Worm (Caenorhabditis elegans): ENCODE measurements around the gene tasp-1.
A peak's percentile ranks its signal among the peaks of the same experiment; 100 is the strongest.

The tasp-1 gene

DNA sequence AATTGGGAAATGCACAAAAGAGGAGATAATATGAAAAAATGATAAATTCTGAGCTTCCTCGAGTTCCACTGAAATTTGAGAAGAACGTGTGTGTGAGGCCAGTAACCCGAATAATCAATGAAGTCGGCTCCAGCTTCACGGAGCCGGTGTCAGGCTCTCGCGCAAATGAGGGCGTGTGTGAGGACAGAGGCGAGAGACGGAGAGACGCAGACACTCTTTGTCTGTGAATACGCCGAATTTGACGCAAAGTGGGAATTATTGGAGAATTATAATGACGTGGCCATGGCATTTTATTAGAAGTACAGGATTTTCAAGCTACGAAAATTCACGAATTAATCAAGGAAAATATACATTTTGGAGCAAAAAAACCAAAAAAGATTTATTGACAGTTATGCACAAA is 19.2 kb upstream of the tasp-1 start (continued):
- no peak for TF ChIP-seq nhr-6 (tag; optimal IDR thresholded peaks at IDR 0.05)
- TF ChIP-seq aly-2 (tag; optimal IDR thresholded peaks at IDR 0.05), result no peak
- TF ChIP-seq lin-13 (GFP tag; optimal IDR thresholded peaks at IDR 0.05), result peak; percentile 9
- TF ChIP-seq nhr-23 (tag; optimal IDR thresholded peaks at IDR 0.05), result no peak
- TF ChIP-seq sem-4 (tag; optimal IDR thresholded peaks at IDR 0.05), result no peak
- no peak for TF ChIP-seq ztf-1 (GFP tag; conservative IDR thresholded peaks at IDR 0.05)
- TF ChIP-seq nhr-77 (tag; optimal IDR thresholded peaks at IDR 0.05), result no peak
- no peak for TF ChIP-seq ceh-16 (tag; optimal IDR thresholded peaks at IDR 0.05)
- TF ChIP-seq nhr-129 (tag; optimal IDR thresholded peaks at IDR 0.05), result peak; percentile 38
- no peak for TF ChIP-seq alr-1 (tag; optimal IDR thresholded peaks at IDR 0.05)
- TF ChIP-seq gmeb-1 (tag; optimal IDR thresholded peaks at IDR 0.05), result no peak
- TF ChIP-seq lsy-2 (tag; optimal IDR thresholded peaks at IDR 0.05), result peak; percentile 37 to 64
- TF ChIP-seq nhr-21 (tag; optimal IDR thresholded peaks at IDR 0.05), result no peak
- TF ChIP-seq nhr-237 (tag; optimal IDR thresholded peaks at IDR 0.05), result no peak
- no peak for TF ChIP-seq zag-1 (tag; optimal IDR thresholded peaks at IDR 0.05)
- no peak for TF ChIP-seq elt-1 (tag; optimal IDR thresholded peaks at IDR 0.05)
- TF ChIP-seq ceh-82 (tag; optimal IDR thresholded peaks at IDR 0.05), result no peak
- no peak for TF ChIP-seq blmp-1 (tag; optimal IDR thresholded peaks at IDR 0.05; ENCODE audit: insufficient read depth)
- TF ChIP-seq fos-1 (tag; optimal IDR thresholded peaks at IDR 0.05), result peak; percentile 25
- peak; percentile 54 for TF ChIP-seq ama-1 (optimal IDR thresholded peaks at IDR 0.05)
- no peak for TF ChIP-seq mab-5 (tag; optimal IDR thresholded peaks at IDR 0.05)
- TF ChIP-seq R02D3.7 (tag; optimal IDR thresholded peaks at IDR 0.05), result no peak
- TF ChIP-seq unc-62 (GFP tag; optimal IDR thresholded peaks at IDR 0.05), result no peak
- TF ChIP-seq nhr-10 (tag; optimal IDR thresholded peaks at IDR 0.05), result no peak
- peak; percentile 64 for TF ChIP-seq unc-55 (GFP tag; optimal IDR thresholded peaks at IDR 0.05)

DNA sequence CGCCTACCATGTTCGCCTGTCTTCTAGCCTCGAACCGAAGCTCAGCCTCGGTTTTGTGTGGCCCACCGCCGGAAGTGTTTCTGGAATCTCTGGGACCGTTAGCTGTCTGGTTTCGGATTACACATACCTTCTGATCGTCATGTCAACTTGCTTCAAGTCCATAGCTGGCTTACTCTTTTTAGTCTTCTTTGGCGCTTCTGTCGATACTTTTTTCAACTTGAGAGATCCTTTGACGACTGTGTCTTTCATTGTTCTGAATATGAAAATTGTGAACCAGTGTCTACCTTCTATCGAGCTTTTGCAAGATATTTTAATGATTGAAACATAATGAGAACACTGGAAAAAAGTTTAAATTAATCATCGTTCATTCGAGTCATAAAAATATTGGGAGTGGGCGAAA is 18.6 kb upstream of the tasp-1 start, which contains the start of gene K01G5.8:
Gene K01G5.8 (minus strand): TSS at position 255 of the 400 bp plus-strand sequence.
- TF ChIP-seq unc-39 (tag; optimal IDR thresholded peaks at IDR 0.05) (no peak), unc-62 (GFP tag; optimal IDR thresholded peaks at IDR 0.05) (no peak), F13H6.1 (tag; optimal IDR thresholded peaks at IDR 0.05) (no peak)

DNA sequence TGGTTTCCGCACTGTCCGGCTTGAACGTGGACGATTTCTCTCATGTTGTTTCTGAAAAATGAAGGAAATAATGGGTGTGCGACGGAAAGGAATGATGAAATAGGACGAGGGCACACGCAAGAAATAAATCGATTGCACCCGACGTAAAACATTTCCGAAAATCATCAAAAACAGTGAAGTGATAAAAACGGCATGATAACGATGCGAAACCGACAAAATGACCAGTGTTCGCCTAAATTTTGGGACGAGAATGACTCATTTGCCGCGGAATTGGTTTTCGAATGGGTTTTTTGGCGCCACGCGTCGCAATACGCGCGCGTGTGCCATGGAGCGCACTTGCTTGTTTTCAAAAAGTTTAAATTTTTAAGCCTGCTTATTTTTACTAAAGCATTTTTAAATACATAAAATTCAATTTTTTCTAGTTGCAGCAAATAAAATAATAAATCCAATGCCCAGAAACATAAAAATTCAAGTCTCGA is 16.7 kb upstream of the tasp-1 start, which contains the start of the genes tbb-1 and rib-2:
Gene tbb-1 (minus strand): TSS at position 51 of the 479 bp plus-strand sequence.
Gene rib-2 (plus strand): TSS at position 429 of the 479 bp plus-strand sequence.
- TF ChIP-seq nhr-25 (tag; optimal IDR thresholded peaks at IDR 0.05) (peak; percentile 66), nhr-21 (tag; optimal IDR thresholded peaks at IDR 0.05) (peak; percentile 48), nhr-23 (tag; optimal IDR thresholded peaks at IDR 0.05) (no peak), egl-27 (tag; optimal IDR thresholded peaks at IDR 0.05) (peak; percentile 17), zag-1 (tag; optimal IDR thresholded peaks at IDR 0.05) (peak; percentile 34), R02D3.7 (tag; optimal IDR thresholded peaks at IDR 0.05) (no peak), lin-13 (GFP tag; optimal IDR thresholded peaks at IDR 0.05) (peak; percentile 80), C34F6.9 (tag; optimal IDR thresholded peaks at IDR 0.05) (peak; percentile 90), fos-1 (tag; optimal IDR thresholded peaks at IDR 0.05) (peak; percentile 100), ama-1 (optimal IDR thresholded peaks at IDR 0.05) (peak; percentile 76), skn-1 (tag; optimal IDR thresholded peaks at IDR 0.05) (peak; percentile 54), blmp-1 (tag; optimal IDR thresholded peaks at IDR 0.05; ENCODE audit: insufficient read depth) (peak; percentile 45), mdl-1 (tag; optimal IDR thresholded peaks at IDR 0.05) (peak in 1 of 2 experiments; percentile 72), snpc-4 (tag; optimal IDR thresholded peaks at IDR 0.05) (peak; percentile 20), crh-2 (tag; optimal IDR thresholded peaks at IDR 0.05) (peak; percentile 97), alr-1 (tag; optimal IDR thresholded peaks at IDR 0.05) (no peak), sma-9 (GFP tag; optimal IDR thresholded peaks at IDR 0.05) (peak; percentile 65), sma-9 (tag; optimal IDR thresholded peaks at IDR 0.05) (no peak), gmeb-1 (tag; optimal IDR thresholded peaks at IDR 0.05) (peak; percentile 82), mbf-1 (tag; optimal IDR thresholded peaks at IDR 0.05) (no peak), F13H6.1 (tag; optimal IDR thresholded peaks at IDR 0.05) (peak; percentile 79), sma-3 (GFP tag; optimal IDR thresholded peaks at IDR 0.05) (peak; percentile 90), lin-11 (tag; optimal IDR thresholded peaks at IDR 0.05) (peak; percentile 43), nhr-129 (tag; optimal IDR thresholded peaks at IDR 0.05) (peak; percentile 59), unc-55 (GFP tag; optimal IDR thresholded peaks at IDR 0.05) (peak; percentile 83), sem-4 (tag; optimal IDR thresholded peaks at IDR 0.05) (peak; percentile 54), ceh-16 (tag; optimal IDR thresholded peaks at IDR 0.05) (no peak), ceh-82 (tag; optimal IDR thresholded peaks at IDR 0.05) (no peak), aly-2 (tag; optimal IDR thresholded peaks at IDR 0.05) (no peak), lsy-2 (tag; optimal IDR thresholded peaks at IDR 0.05) (peak in 1 of 2 experiments; percentile 82)
